Worm (Caenorhabditis elegans): Measurements from ENCODE around the gene ins-13.

DNA sequence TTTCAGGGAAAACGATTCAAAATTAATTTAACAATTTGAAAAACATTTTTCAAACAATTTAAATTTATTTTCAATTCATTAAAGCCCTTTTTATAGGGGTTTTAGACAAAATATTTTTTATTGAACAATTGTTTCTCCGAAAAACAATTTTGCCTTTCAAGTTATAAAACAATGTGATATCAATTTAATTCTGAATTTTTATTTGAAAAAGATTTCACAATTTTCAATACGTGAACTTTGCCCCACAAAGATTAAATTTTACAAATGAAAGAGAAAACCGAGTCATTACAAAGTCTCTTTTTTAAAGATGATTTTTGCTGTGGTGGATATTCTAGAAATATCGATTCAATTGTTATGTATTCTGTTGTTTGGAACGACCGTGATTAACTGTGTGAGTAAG, 25.8 kb downstream of the ins-13 start, which contains the start of gene ZK177.2:
- TF ChIP-seq ama-1 (optimal IDR thresholded peaks at IDR 0.05) (no peak), hnd-1 (tag; optimal IDR thresholded peaks at IDR 0.05) (no peak), flt-1 (GFP tag; IDR thresholded peaks at IDR 0.05) (no peak)

Measured in whole organism, early embryonic.